Worm (Caenorhabditis elegans): Measurements from ENCODE around the gene ced-10.

Gene ced-10

ce11 chrIV:3551777-3552462 lies 42.6 kb upstream of the ced-10 start (continued):
- TF ChIP-seq D2030.7 (GFP tag; IDR thresholded peaks at IDR 0.05) (peak; percentile 57; the same call in 1 of the 2 replicates), Y53G8AR.9 (GFP tag; conservative IDR thresholded peaks at IDR 0.05) (peak; percentile 58; the same call in 1 of the 2 replicates), let-526 (GFP tag; IDR thresholded peaks at IDR 0.05) (no peak), Y67H2A.10 (GFP tag; conservative IDR thresholded peaks at IDR 0.05) (0 out of 2 replicates have a peak, but pooled peaks have one; percentile 16), lir-1 (GFP tag; conservative IDR thresholded peaks at IDR 0.05) (no peak), T26A5.8 (tag; optimal IDR thresholded peaks at IDR 0.05) (peak; percentile 37), attf-6 (GFP tag; IDR thresholded peaks at IDR 0.05) (no peak), ztf-3 (GFP tag; optimal IDR thresholded peaks at IDR 0.05) (no peak), egl-18 (GFP tag; IDR thresholded peaks at IDR 0.05) (no peak), bed-2 (GFP tag; IDR thresholded peaks at IDR 0.05) (no peak), gei-17 (GFP tag; optimal IDR thresholded peaks at IDR 0.05) (peak; percentile 0), egrh-3 (GFP tag; IDR thresholded peaks at IDR 0.05) (peak; percentile 21; the same call in 1 of the 2 replicates), ztf-22 (GFP tag; optimal IDR thresholded peaks at IDR 0.05) (no peak), hsf-1 (GFP tag; IDR thresholded peaks at IDR 0.05) (no peak), snpc-1.1 (tag; optimal IDR thresholded peaks at IDR 0.05; ENCODE audit: insufficient read depth) (peak; percentile 28), F57C9.4 (tag; optimal IDR thresholded peaks at IDR 0.05) (no peak), dpl-1 (GFP tag; optimal IDR thresholded peaks at IDR 0.05) (no peak), dox-1 (GFP tag; IDR thresholded peaks at IDR 0.05) (peak; percentile 78), madf-8 (GFP tag; conservative IDR thresholded peaks at IDR 0.05) (no peak), Y95B8A.8 (GFP tag; IDR thresholded peaks at IDR 0.05) (no peak), ZK185.1 (tag; optimal IDR thresholded peaks at IDR 0.05; ENCODE audit: poor library complexity, severe bottlenecking) (peak; percentile 91), hlh-26 (GFP tag; conservative IDR thresholded peaks at IDR 0.05) (no peak), atf-7 (tag; optimal IDR thresholded peaks at IDR 0.05) (peak; percentile 50), him-1 (tag; optimal IDR thresholded peaks at IDR 0.05) (peak; percentile 70), rpc-1 (optimal IDR thresholded peaks at IDR 0.05) (peak; percentile 86), rpc-1 (tag; optimal IDR thresholded peaks at IDR 0.05) (peak; percentile 86), B0336.3 (GFP tag; IDR thresholded peaks at IDR 0.05) (no peak), aptf-2 (GFP tag; conservative IDR thresholded peaks at IDR 0.05) (no peak), F22D6.2 (tag; optimal IDR thresholded peaks at IDR 0.05) (no peak), hlh-12 (tag; optimal IDR thresholded peaks at IDR 0.05) (peak; percentile 0), attf-3 (GFP tag; conservative IDR thresholded peaks at IDR 0.05) (no peak), ztf-18 (tag; optimal IDR thresholded peaks at IDR 0.05) (peak; percentile 51)

- TF ChIP-seq let-526 (GFP tag; IDR thresholded peaks at IDR 0.05), result no peak
- TF ChIP-seq hmg-1.2 (GFP tag; IDR thresholded peaks at IDR 0.05), result peak; percentile 79
- no peak for TF ChIP-seq let-607 (tag; optimal IDR thresholded peaks at IDR 0.05)
- no peak for TF ChIP-seq lin-54 (GFP tag; optimal IDR thresholded peaks at IDR 0.05)
- no peak for TF ChIP-seq lin-40 (tag; optimal IDR thresholded peaks at IDR 0.05)
- TF ChIP-seq pha-4 (tag; optimal IDR thresholded peaks at IDR 0.05), result no peak
- no peak for TF ChIP-seq zim-3 (tag; optimal IDR thresholded peaks at IDR 0.05)
- TF ChIP-seq F52B5.7 (tag; optimal IDR thresholded peaks at IDR 0.05), result no peak
- TF ChIP-seq Y67H2A.10 (GFP tag; conservative IDR thresholded peaks at IDR 0.05), result no peak
- TF ChIP-seq attf-5 (GFP tag; optimal IDR thresholded peaks at IDR 0.05), result peak; percentile 36
- TF ChIP-seq nhr-80 (tag; optimal IDR thresholded peaks at IDR 0.05), result peak; percentile 62
- no peak for TF ChIP-seq Y79H2A.3 (GFP tag; conservative IDR thresholded peaks at IDR 0.05)
- no peak for TF ChIP-seq madf-6 (GFP tag; IDR thresholded peaks at IDR 0.05)
- TF ChIP-seq mcd-1 (GFP tag; IDR thresholded peaks at IDR 0.05), result 0 out of 2 replicates have a peak, but pooled peaks have one; percentile 10
- no peak for TF ChIP-seq sdz-38 (tag; optimal IDR thresholded peaks at IDR 0.05)
- TF ChIP-seq T26A5.8 (tag; optimal IDR thresholded peaks at IDR 0.05), result no peak
Measured at ce11 chrIV:3548315-3548714, 39.0 kb upstream of the ced-10 start.

Measured in whole organism, young adult.